Fruit fly (Drosophila melanogaster) whole organism, embryonic: Measurements from ENCODE around the gene GC.

ENCODE experiments used
- CG11560 ChIP-seq: fragments of 200-800 bp; sonication (Bioruptor generic); IDR thresholded peaks from 3 replicates; pipeline ENCODE4 v1.3.6; 2022; ENCODE audit warnings: missing biosample characterization, missing genetic modification characterization
- CG12155 ChIP-seq: fragments of 200-800 bp; sonication (Bioruptor generic); optimal IDR thresholded peaks from 3 replicates; lab custom pipeline; 2016; ENCODE audit warnings: missing biosample characterization, missing genetic modification characterization
- CG12299 ChIP-seq: fragments of 200-800 bp; sonication (Bioruptor generic); optimal IDR thresholded peaks from 2 replicates; lab custom pipeline; 2018; ENCODE audit warnings: missing biosample characterization, mild to moderate bottlenecking, missing genetic modification characterization
- CG12659 ChIP-seq: fragments of 200-800 bp; sonication (Bioruptor generic); optimal IDR thresholded peaks from 3 replicates; lab custom pipeline; 2017; ENCODE audit warnings: mild to moderate bottlenecking, missing biosample characterization, missing genetic modification reagents, missing genetic modification characterization
- CG13287 ChIP-seq: fragments of 200-800 bp; sonication (Bioruptor generic); IDR thresholded peaks from 2 replicates; pipeline ENCODE4 v1.3.6; 2022; ENCODE audit warnings: missing biosample characterization, missing genetic modification characterization; ENCODE audit not compliant: partially characterized antibody
- CG15601 ChIP-seq: fragments of 200-800 bp; sonication (Bioruptor generic); optimal IDR thresholded peaks from 3 replicates; lab custom pipeline; 2019; ENCODE audit warnings: missing biosample characterization, mild to moderate bottlenecking, missing genetic modification characterization, moderate library complexity
- CG16815 ChIP-seq: fragments of 200-800 bp; sonication (Bioruptor generic); optimal IDR thresholded peaks from 3 replicates; lab custom pipeline; 2017; ENCODE audit warnings: missing biosample characterization, mild to moderate bottlenecking, missing genetic modification characterization
- CG18011 ChIP-seq: fragments of 200-800 bp; sonication (Bioruptor generic); optimal IDR thresholded peaks from 2 replicates; lab custom pipeline; 2017; ENCODE audit warnings: missing biosample characterization, missing genetic modification characterization, mild to moderate bottlenecking, moderate library complexity, missing genotype
- CG1832 ChIP-seq: fragments of 200-800 bp; sonication (Bioruptor generic); optimal IDR thresholded peaks from 2 replicates; lab custom pipeline; 2017; ENCODE audit warnings: missing biosample characterization, mild to moderate bottlenecking, missing genetic modification characterization, inconsistent platforms
- CG18764 ChIP-seq: fragments of 200-800 bp; sonication (Bioruptor generic); optimal IDR thresholded peaks from 3 replicates; lab custom pipeline; 2016; ENCODE audit warnings: missing biosample characterization, missing genetic modification characterization
- CG2199 ChIP-seq: fragments of 200-800 bp; sonication (Bioruptor generic); IDR thresholded peaks from 3 replicates; pipeline ENCODE4 v1.3.6; 2022; ENCODE audit warnings: missing biosample characterization, missing genetic modification characterization
- CG30020 ChIP-seq: fragments of 200-800 bp; optimal IDR thresholded peaks from 2 replicates; lab custom pipeline; 2019; ENCODE audit warnings: missing biosample characterization, mild to moderate bottlenecking, missing genetic modification characterization, moderate library complexity
- CG3838 ChIP-seq: fragments of 200-800 bp; sonication (Bioruptor generic); optimal IDR thresholded peaks from 3 replicates; lab custom pipeline; 2016; ENCODE audit warnings: missing biosample characterization, missing genetic modification characterization
- CG7839 ChIP-seq: fragments of 200-800 bp; sonication (Bioruptor generic); optimal IDR thresholded peaks from 3 replicates; lab custom pipeline; 2018; ENCODE audit warnings: missing biosample characterization, mild to moderate bottlenecking, missing genetic modification characterization, moderate library complexity
- CG8359 ChIP-seq: fragments of 200-800 bp; sonication (Bioruptor generic); optimal IDR thresholded peaks from 2 replicates; lab custom pipeline; 2017; ENCODE audit warnings: missing biosample characterization, mild to moderate bottlenecking, missing genetic modification characterization, borderline replicate concordance
- CG8478 ChIP-seq: fragments of >200 bp; optimal IDR thresholded peaks from 2 replicates; lab custom pipeline; 2018
- CG9609 ChIP-seq: fragments of 200-800 bp; sonication (Bioruptor generic); optimal IDR thresholded peaks from 3 replicates; lab custom pipeline; 2016; ENCODE audit warnings: missing biosample characterization, missing genetic modification characterization
- CG9727 ChIP-seq: fragments of 200-800 bp; sonication (Bioruptor generic); optimal IDR thresholded peaks from 3 replicates; lab custom pipeline; 2017; ENCODE audit warnings: missing biosample characterization, mild to moderate bottlenecking, missing genetic modification characterization
- CG9876 ChIP-seq: fragments of 200-800 bp; sonication (Bioruptor generic); optimal IDR thresholded peaks from 2 replicates; lab custom pipeline; 2016; ENCODE audit warnings: missing biosample characterization, missing genetic modification characterization
- Dp ChIP-seq: fragments of 200-800 bp; sonication (Bioruptor generic); optimal IDR thresholded peaks from 2 replicates; lab custom pipeline; 2018; ENCODE audit warnings: missing biosample characterization, mild to moderate bottlenecking, missing genetic modification characterization, moderate library complexity
- E2f2 ChIP-seq: fragments of 200-800 bp; sonication (Bioruptor generic); IDR thresholded peaks from 2 replicates; pipeline ENCODE4 v1.3.6; 2022; ENCODE audit warnings: missing biosample characterization, missing genetic modification characterization
- Elba2 ChIP-seq: fragments of 200-800 bp; sonication (Bioruptor generic); optimal IDR thresholded peaks from 3 replicates; lab custom pipeline; 2016; ENCODE audit warnings: missing biosample characterization, missing genetic modification characterization
- Ets65A ChIP-seq: fragments of 200-800 bp; sonication (Bioruptor generic); peaks from one replicate; lab custom pipeline; 2016; ENCODE audit warnings: missing biosample characterization, missing genetic modification characterization
- Gug ChIP-seq: fragments of 200-800 bp; sonication (Bioruptor generic); IDR thresholded peaks from 4 replicates; pipeline ENCODE4 v1.3.6; 2022; ENCODE audit warnings: missing biosample characterization, missing genetic modification characterization
- Hmx ChIP-seq: fragments of 200-800 bp; sonication (Bioruptor generic); optimal IDR thresholded peaks from 2 replicates; lab custom pipeline; 2016; ENCODE audit warnings: missing biosample characterization, missing genetic modification characterization
- Jarid2 ChIP-seq: fragments of 200-800 bp; sonication (Bioruptor generic); optimal IDR thresholded peaks from 3 replicates; lab custom pipeline; 2017; ENCODE audit warnings: mild to moderate bottlenecking, missing biosample characterization, missing genetic modification reagents, missing genetic modification characterization
- Lim3 ChIP-seq: fragments of 200-800 bp; sonication (Bioruptor generic); IDR thresholded peaks from 2 replicates; pipeline ENCODE4 v1.3.6; 2022; ENCODE audit warnings: missing biosample characterization, missing genetic modification characterization
- Pdp1 ChIP-seq, 2 experiments: fragments of 200-800 bp; sonication (Bioruptor generic); optimal IDR thresholded peaks; 3 replicates each; lab custom pipeline; 2016; ENCODE audit warnings: missing biosample characterization in 2 of 2, missing genetic modification characterization in 2 of 2, mild to moderate bottlenecking in 1 of 2, moderate library complexity in 1 of 2
- Poxn ChIP-seq: fragments of 200-800 bp; sonication (Bioruptor generic); IDR thresholded peaks from 2 replicates; pipeline ENCODE4 v1.3.6; 2022; ENCODE audit warnings: missing biosample characterization, missing genetic modification characterization
- Sin3A ChIP-seq: fragments of >200 bp; optimal IDR thresholded peaks from 2 replicates; lab custom pipeline; 2018
- Spps ChIP-seq: fragments of 200-800 bp; sonication (Bioruptor generic); optimal IDR thresholded peaks from 2 replicates; lab custom pipeline; 2018; ENCODE audit warnings: missing biosample characterization, mild to moderate bottlenecking, missing genetic modification characterization
- az2 ChIP-seq: fragments of 200-800 bp; sonication (Bioruptor generic); optimal IDR thresholded peaks from 3 replicates; lab custom pipeline; 2016; ENCODE audit warnings: missing biosample characterization, missing genetic modification characterization
- bcd ChIP-seq: fragments of 200-800 bp; sonication (Bioruptor generic); optimal IDR thresholded peaks from 2 replicates; lab custom pipeline; 2017; ENCODE audit warnings: missing biosample characterization, mild to moderate bottlenecking, missing genetic modification characterization
- bigmax ChIP-seq: fragments of 200-800 bp; sonication (Bioruptor generic); optimal IDR thresholded peaks from 2 replicates; lab custom pipeline; 2018; ENCODE audit warnings: missing biosample characterization, mild to moderate bottlenecking, missing genetic modification characterization
- dm ChIP-seq: fragments of 200-800 bp; sonication (Bioruptor generic); optimal IDR thresholded peaks from 3 replicates; lab custom pipeline; 2016; ENCODE audit warnings: missing biosample characterization, missing genetic modification characterization
- dpn ChIP-seq, 2 experiments: fragments of 200-800 bp; sonication (Bioruptor generic); optimal IDR thresholded peaks; 3 replicates each; lab custom pipeline; 2016; ENCODE audit warnings: missing biosample characterization in 2 of 2, missing genetic modification characterization in 2 of 2
- eve ChIP-seq, 2 experiments: fragments of >200 bp; optimal IDR thresholded peaks; 2 replicates each; lab custom pipeline; 2017; ENCODE audit warnings: missing biosample characterization in 2 of 2, missing genetic modification characterization in 2 of 2
- fd3F ChIP-seq: fragments of 200-800 bp; sonication (Bioruptor generic); optimal IDR thresholded peaks from 2 replicates; lab custom pipeline; 2018; ENCODE audit warnings: missing biosample characterization, mild to moderate bottlenecking, missing genetic modification characterization, moderate library complexity
- jing ChIP-seq: fragments of 200-800 bp; sonication (Bioruptor generic); optimal IDR thresholded peaks from 2 replicates; lab custom pipeline; 2018; ENCODE audit warnings: missing biosample characterization, mild to moderate bottlenecking, missing genetic modification characterization
- kay ChIP-seq: fragments of 200-800 bp; sonication (Bioruptor generic); optimal IDR thresholded peaks from 2 replicates; lab custom pipeline; 2016; ENCODE audit warnings: missing biosample characterization, missing genetic modification characterization
- lov ChIP-seq, 2 experiments: fragments of 200-800 bp in 1 of 2; fragments of >200 bp in 1 of 2; sonication (Bioruptor generic) in 1 of 2; IDR thresholded peaks in 1 of 2; optimal IDR thresholded peaks in 1 of 2; 2 replicates in 1 of 2; 3 replicates in 1 of 2; pipeline versions ENCODE4 v1.3.6 to Lab custom; 2017 to 2022; ENCODE audit warnings: missing biosample characterization in 1 of 2, missing genetic modification characterization in 1 of 2
- luna ChIP-seq: fragments of 200-800 bp; sonication (Bioruptor generic); optimal IDR thresholded peaks from 2 replicates; lab custom pipeline; 2016; ENCODE audit warnings: missing biosample characterization, missing genetic modification characterization
- nau ChIP-seq: fragments of 200-800 bp; sonication (Bioruptor generic); optimal IDR thresholded peaks from 3 replicates; lab custom pipeline; 2017; ENCODE audit warnings: missing biosample characterization, mild to moderate bottlenecking, missing genetic modification characterization, missing genetic modification reagents
- nmo ChIP-seq: fragments of 200-800 bp; sonication (Bioruptor generic); optimal IDR thresholded peaks from 2 replicates; lab custom pipeline; 2018; ENCODE audit warnings: missing biosample characterization, mild to moderate bottlenecking, missing genetic modification characterization, moderate library complexity
- pzg ChIP-seq: fragments of 200-800 bp; sonication (Bioruptor generic); optimal IDR thresholded peaks from 3 replicates; lab custom pipeline; 2018; ENCODE audit warnings: missing biosample characterization, mild to moderate bottlenecking, missing genetic modification characterization, moderate library complexity
- seq ChIP-seq: fragments of 200-800 bp; sonication (Bioruptor generic); IDR thresholded peaks from 2 replicates; pipeline ENCODE4 v1.3.6; 2022; ENCODE audit warnings: missing biosample characterization, missing genetic modification characterization
- stc ChIP-seq: fragments of 200-800 bp; sonication (Bioruptor generic); IDR thresholded peaks from 2 replicates; pipeline ENCODE4 v1.3.6; 2022; ENCODE audit warnings: missing biosample characterization, missing genetic modification characterization
- tin ChIP-seq: fragments of 200-800 bp; sonication (Bioruptor generic); optimal IDR thresholded peaks from 3 replicates; lab custom pipeline; 2016; ENCODE audit warnings: missing biosample characterization, missing genetic modification characterization
- tna ChIP-seq: fragments of 200-800 bp; sonication (Bioruptor generic); IDR thresholded peaks from 2 replicates; pipeline ENCODE4 v1.3.6; 2022; ENCODE audit warnings: missing biosample characterization, missing genetic modification characterization; ENCODE audit not compliant: partially characterized antibody
- toy ChIP-seq: fragments of 200-800 bp; sonication (Bioruptor generic); IDR thresholded peaks from 2 replicates; pipeline ENCODE4 v1.3.6; 2022; ENCODE audit warnings: missing biosample characterization, missing genetic modification characterization
- z ChIP-seq: fragments of 200-800 bp; sonication (Bioruptor generic); IDR thresholded peaks from 3 replicates; pipeline ENCODE4 v1.3.6; 2022; ENCODE audit warnings: missing biosample characterization, missing genetic modification characterization

GC gene

dm6 chr3L:1639185-1639812, 10.2 kb upstream of the GC start, which contains the start of the genes Mettl2 and Bgb (continued):
- TF ChIP-seq Jarid2 (GFP tag; lab: Kevin White, UChicago), result no peak
- TF ChIP-seq CG8478, result no peak

- no peak for TF ChIP-seq CG18011 (GFP tag; lab: Kevin White, UChicago)
- no peak for TF ChIP-seq CG2199
- no peak for TF ChIP-seq CG18764
- no peak for TF ChIP-seq CG3838 (GFP tag; lab: Kevin White, UChicago)
- TF ChIP-seq lov (optimal IDR thresholded peaks at IDR 0.05; lab: Kevin White, UChicago), result no peak
- TF ChIP-seq lov (GFP tag; IDR thresholded peaks at IDR 0.05; lab: Robert Waterston, UW), result no peak
- no peak for TF ChIP-seq dm (GFP tag; lab: Kevin White, UChicago)
- no peak for TF ChIP-seq nmo (GFP tag; lab: Kevin White, UChicago)
- no peak for TF ChIP-seq CG16815 (GFP tag; lab: Kevin White, UChicago)
- no peak for TF ChIP-seq nau
- no peak for TF ChIP-seq Gug
- TF ChIP-seq pzg (GFP tag; lab: Kevin White, UChicago), result peak; percentile 1
- no peak for TF ChIP-seq CG15601 (tag; lab: Kevin White, UChicago)
- TF ChIP-seq E2f2, result peak; percentile 44; the same call in 1 of the 2 replicates
- TF ChIP-seq tin (GFP tag; lab: Kevin White, UChicago), result no peak
- TF ChIP-seq jing (GFP tag; lab: Kevin White, UChicago), result no peak
- TF ChIP-seq Hmx (GFP tag; lab: Kevin White, UChicago), result no peak
- TF ChIP-seq Ets65A (GFP tag; lab: Kevin White, UChicago), result no peak
- TF ChIP-seq kay (GFP tag; lab: Kevin White, UChicago), result no peak
- TF ChIP-seq CG12155 (GFP tag; lab: Kevin White, UChicago), result peak; percentile 85
- no peak for TF ChIP-seq Sin3A (lab: Kevin White, UChicago)
- no peak for TF ChIP-seq Poxn (GFP tag; lab: Robert Waterston, UW)
- no peak for TF ChIP-seq CG11560 (tag; lab: Robert Waterston, UW)
- TF ChIP-seq tna (GFP tag; lab: Robert Waterston, UW), result no peak
- no peak for TF ChIP-seq toy
- TF ChIP-seq CG12299 (tag; lab: Kevin White, UChicago), result no peak
- TF ChIP-seq bigmax (GFP tag; lab: Kevin White, UChicago), result no peak
- no peak for TF ChIP-seq CG9727 (GFP tag; lab: Kevin White, UChicago)
- no peak for TF ChIP-seq bcd
- TF ChIP-seq CG8359, result no peak
- no peak for TF ChIP-seq stc
- peak; percentile 48 for TF ChIP-seq Dp (GFP tag; lab: Kevin White, UChicago)
- TF ChIP-seq fd3F, result no peak
- no peak for TF ChIP-seq CG12659 (GFP tag; lab: Kevin White, UChicago)
- no peak for TF ChIP-seq luna (GFP tag; lab: Kevin White, UChicago)
Measured at dm6 chr3L:1637652-1638051, 8.6 kb upstream of the GC start, which contains the start of gene nSyb. Gene nSyb (minus strand): TSS chr3L:1637752.

- TF ChIP-seq z (GFP tag; lab: Robert Waterston, UW) (0 out of 3 replicates have a peak, but pooled peaks have one; percentile 22), seq (GFP tag; lab: Robert Waterston, UW) (peak; percentile 37; the same call in 1 of the 2 replicates), CG9876 (GFP tag; lab: Kevin White, UChicago) (no peak), Elba2 (GFP tag; lab: Kevin White, UChicago) (peak; percentile 12), CG7839 (tag; lab: Kevin White, UChicago) (no peak), CG13287 (no peak), CG30020 (tag; lab: Kevin White, UChicago) (no peak), Lim3 (GFP tag; lab: Robert Waterston, UW) (no peak), Pdp1 (GFP tag; optimal IDR thresholded peaks at IDR 0.05; lab: Kevin White, UChicago) (no peak), CG9609 (no peak), Spps (tag; lab: Kevin White, UChicago) (no peak), dpn (GFP tag; optimal IDR thresholded peaks at IDR 0.05; lab: Kevin White, UChicago) (no peak), CG1832 (GFP tag; lab: Kevin White, UChicago) (peak; percentile 27), eve (GFP tag; optimal IDR thresholded peaks at IDR 0.05; lab: Kevin White, UChicago) (no peak), az2 (GFP tag; lab: Kevin White, UChicago) (no peak)
Measured at dm6 chr3L:1636886-1637285, 7.8 kb upstream of the GC start.
